Fruit fly (Drosophila melanogaster): ENCODE results near the gene Ogg1.

The Ogg1 gene

DNA sequence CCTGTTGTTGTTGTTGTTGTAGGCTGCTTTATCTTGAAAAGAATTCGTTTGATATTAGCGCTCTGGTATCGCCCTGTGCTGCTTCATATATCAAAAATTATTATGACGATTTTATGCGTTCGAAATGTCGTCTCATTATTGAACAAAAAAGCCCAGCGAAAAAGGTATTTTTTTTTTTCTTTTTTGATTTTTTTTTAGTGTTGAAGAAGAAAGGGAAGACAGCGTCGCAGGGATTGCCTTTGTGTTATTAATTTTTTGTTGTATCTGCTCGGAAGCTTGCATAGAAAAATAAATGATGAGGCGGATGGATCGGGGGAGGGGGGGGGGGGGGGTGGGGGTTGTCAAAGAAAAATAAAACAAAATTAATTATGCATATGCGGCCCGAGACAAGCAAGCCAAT is 27.9 kb upstream of the Ogg1 start (continued):
- no peak for TF ChIP-seq CG1792 (GFP tag; optimal IDR thresholded peaks at IDR 0.05)
- TF ChIP-seq slou (GFP tag; optimal IDR thresholded peaks at IDR 0.05), result no peak
- TF ChIP-seq sim (GFP tag; IDR thresholded peaks at IDR 0.05), result no peak
- no peak for TF ChIP-seq CG9797 (GFP tag; optimal IDR thresholded peaks at IDR 0.05)
- no peak for TF ChIP-seq gsb-n (tag; optimal IDR thresholded peaks at IDR 0.05)
- TF ChIP-seq sd (tag; optimal IDR thresholded peaks at IDR 0.05), result peak; percentile 50
- peak; percentile 24 for TF ChIP-seq abd-A (tag; optimal IDR thresholded peaks at IDR 0.05)
- no peak for TF ChIP-seq CG1603 (tag; optimal IDR thresholded peaks at IDR 0.05)
- 0 out of 2 replicates have a peak, but pooled peaks have one; percentile 20 for TF ChIP-seq vvl (GFP tag; IDR thresholded peaks at IDR 0.05)
- TF ChIP-seq CG10209 (GFP tag; optimal IDR thresholded peaks at IDR 0.05), result no peak
- no peak for TF ChIP-seq Doc2 (GFP tag; IDR thresholded peaks at IDR 0.05)
- no peak for TF ChIP-seq E2f1 (GFP tag; IDR thresholded peaks at IDR 0.05)
- TF ChIP-seq dati (GFP tag; IDR thresholded peaks at IDR 0.05), result no peak
- no peak for TF ChIP-seq CG3281 (GFP tag; optimal IDR thresholded peaks at IDR 0.05)

DNA sequence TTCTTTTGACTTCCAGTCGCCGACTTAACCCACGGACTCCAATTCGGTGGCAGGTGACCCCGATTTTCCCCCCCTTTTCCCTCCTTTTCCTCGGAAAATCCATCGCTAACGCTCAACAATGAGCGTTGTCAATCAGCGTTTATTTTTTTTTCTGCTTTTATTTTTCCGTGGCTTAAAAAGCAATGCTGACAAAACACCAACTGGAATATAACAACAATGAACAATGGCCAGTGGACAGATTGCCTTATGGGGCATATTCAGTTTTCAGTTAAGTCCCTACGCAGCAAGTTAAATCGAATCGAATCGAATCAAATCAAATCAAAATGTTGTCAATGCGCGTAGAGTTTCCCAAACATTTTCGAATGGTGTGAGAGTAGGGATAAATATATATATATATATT is 26.3 kb upstream of the Ogg1 start:
- TF ChIP-seq fd64A (GFP tag; optimal IDR thresholded peaks at IDR 0.05) (no peak), oc (tag; optimal IDR thresholded peaks at IDR 0.05) (peak; percentile 95), chinmo (GFP tag; IDR thresholded peaks at IDR 0.05; ENCODE audit: partially characterized antibody) (no peak), usp (GFP tag; optimal IDR thresholded peaks at IDR 0.05) (no peak)

DNA sequence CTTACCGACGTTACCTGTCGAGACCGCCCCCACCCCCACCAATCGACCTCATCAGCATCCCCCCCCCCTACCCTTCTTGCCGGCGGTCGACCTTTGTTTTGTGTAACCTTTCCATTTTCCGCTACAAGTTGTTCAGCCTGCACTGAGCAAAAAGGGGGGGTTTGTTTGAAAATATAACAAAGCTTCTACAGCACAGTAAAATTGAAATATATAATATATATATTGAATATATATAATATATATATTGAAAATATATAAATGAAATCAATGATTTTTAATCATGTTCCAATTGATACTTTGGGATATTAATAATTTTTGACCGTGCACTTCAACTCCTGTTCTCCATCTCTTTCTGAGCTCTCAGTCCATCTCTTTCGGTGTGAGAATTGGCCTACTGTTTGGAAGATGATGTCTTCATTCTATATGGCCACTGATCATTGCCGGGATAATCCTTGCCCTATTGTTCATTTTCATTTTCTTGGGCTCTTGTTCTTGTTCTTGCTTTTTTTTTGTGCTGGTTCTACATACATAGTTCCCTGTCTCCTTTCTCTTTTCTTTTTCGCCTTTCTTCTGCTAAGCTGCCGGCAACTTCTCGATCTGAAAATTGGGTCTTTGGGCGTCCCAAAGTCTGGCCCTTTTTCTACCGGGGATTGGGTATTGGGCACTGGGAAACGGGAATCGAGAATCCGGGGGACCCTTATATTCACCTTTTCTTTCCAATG is 24.4 kb upstream of the Ogg1 start:
- TF ChIP-seq zf30C (GFP tag; optimal IDR thresholded peaks at IDR 0.05), result peak; percentile 71
- peak; percentile 25 for TF ChIP-seq CG10267 (tag; optimal IDR thresholded peaks at IDR 0.05)
- peak; percentile 23 for TF ChIP-seq CG33557 (GFP tag; optimal IDR thresholded peaks at IDR 0.05)
- peak; percentile 49; the same call in 1 of the 2 replicates for TF ChIP-seq crol (GFP tag; IDR thresholded peaks at IDR 0.05)
- TF ChIP-seq ftz-f1 (GFP tag; optimal IDR thresholded peaks at IDR 0.05), result no peak
- no peak for TF ChIP-seq CG12744 (GFP tag; optimal IDR thresholded peaks at IDR 0.05)
- TF ChIP-seq pros (GFP tag; optimal IDR thresholded peaks at IDR 0.05), result peak; percentile 53
- peak; percentile 12 for TF ChIP-seq fd102C (GFP tag; optimal IDR thresholded peaks at IDR 0.05)
- no peak for TF ChIP-seq D19B (GFP tag; optimal IDR thresholded peaks at IDR 0.05)
- peak; percentile 15 for TF ChIP-seq phol (tag; optimal IDR thresholded peaks at IDR 0.05)
- TF ChIP-seq CG11504 (tag; optimal IDR thresholded peaks at IDR 0.05), result peak; percentile 2
- no peak for TF ChIP-seq CG13624 (GFP tag; optimal IDR thresholded peaks at IDR 0.05)
- TF ChIP-seq lola (GFP tag; optimal IDR thresholded peaks at IDR 0.05), result peak in 1 of 3 experiments; percentile 47
- peak; percentile 18 for TF ChIP-seq CG12391 (tag; optimal IDR thresholded peaks at IDR 0.05)
- peak; percentile 54 for TF ChIP-seq Xrp1 (GFP tag; IDR thresholded peaks at IDR 0.05)
- TF ChIP-seq oc (tag; optimal IDR thresholded peaks at IDR 0.05), result peak; percentile 51
- TF ChIP-seq CG14710 (tag; optimal IDR thresholded peaks at IDR 0.05), result peak; percentile 38
- peak; percentile 12 for TF ChIP-seq ac (GFP tag; optimal IDR thresholded peaks at IDR 0.05)
- peak; percentile 59 for TF ChIP-seq CG2712 (tag; optimal IDR thresholded peaks at IDR 0.05)
- peak; percentile 47 for TF ChIP-seq gem (tag; optimal IDR thresholded peaks at IDR 0.05)
- peak; percentile 34 for TF ChIP-seq CG10979 (tag; optimal IDR thresholded peaks at IDR 0.05)
- TF ChIP-seq Stat92E (GFP tag; optimal IDR thresholded peaks at IDR 0.05), result no peak
- peak; percentile 37 for TF ChIP-seq CG17829 (tag; optimal IDR thresholded peaks at IDR 0.05)
- no peak for TF ChIP-seq CG34224 (GFP tag; IDR thresholded peaks at IDR 0.05; ENCODE audit: partially characterized antibody)
- TF ChIP-seq CG8924 (tag; optimal IDR thresholded peaks at IDR 0.05), result peak; percentile 20
- TF ChIP-seq CG17385 (GFP tag; optimal IDR thresholded peaks at IDR 0.05), result no peak
- no peak for TF ChIP-seq prd (optimal IDR thresholded peaks at IDR 0.05)
- TF ChIP-seq prd (GFP tag; IDR thresholded peaks at IDR 0.05), result peak; percentile 43; the same call in 1 of the 3 replicates
- no peak for TF ChIP-seq shn (GFP tag; optimal IDR thresholded peaks at IDR 0.05)
